Worm (Caenorhabditis elegans) whole organism, mixed stage, embryonic: Measurements from ENCODE around the gene C18B2.2.
A peak's percentile ranks its signal among the peaks of the same experiment; 100 is the strongest.

Experiments used
- bed-3 ChIP-seq: fragments of 200-800 bp; sonication (Bioruptor generic); optimal IDR thresholded peaks from 3 replicates; lab custom pipeline; 2018; ENCODE audit warnings: mild to moderate bottlenecking, missing genetic modification characterization, moderate library complexity, missing compliant biosample characterization
- blmp-1 ChIP-seq: fragments of 150-350 bp; optimal IDR thresholded peaks from 2 replicates; lab custom pipeline; 2014; ENCODE audit warnings: missing biosample characterization, missing genetic modification characterization
- ceh-39 ChIP-seq: fragments of 150-350 bp; optimal IDR thresholded peaks from 2 replicates; lab custom pipeline; 2014; ENCODE audit warnings: missing biosample characterization, missing genetic modification characterization
- ceh-43 ChIP-seq: fragments of 200-800 bp; sonication (Bioruptor generic); optimal IDR thresholded peaks from 2 replicates; lab custom pipeline; 2018; ENCODE audit warnings: mild to moderate bottlenecking, missing genetic modification characterization, moderate library complexity, missing compliant biosample characterization
- ces-1 ChIP-seq: fragments of 150-350 bp; optimal IDR thresholded peaks from 2 replicates; lab custom pipeline; 2014; ENCODE audit warnings: missing biosample characterization, missing genetic modification reagents, missing genetic modification characterization
- cnd-1 ChIP-seq: fragments of 200-800 bp; sonication (Bioruptor generic); optimal IDR thresholded peaks from 2 replicates; lab custom pipeline; 2018; ENCODE audit warnings: mild to moderate bottlenecking, missing genetic modification characterization, missing compliant biosample characterization
- elt-1 ChIP-seq: sonication (generic microtip); optimal IDR thresholded peaks from 2 replicates; lab custom pipeline; 2017; ENCODE audit warnings: missing genetic modification characterization, mild to moderate bottlenecking, missing compliant biosample characterization, antibody characterized with exemption, moderate library complexity, borderline replicate concordance; ENCODE audit not compliant: insufficient read depth
- elt-3 ChIP-seq: fragments of 150-350 bp; optimal IDR thresholded peaks from 2 replicates; lab custom pipeline; 2014; ENCODE audit warnings: missing biosample characterization, missing genetic modification characterization
- hlh-1 ChIP-seq: fragments of 150-350 bp; optimal IDR thresholded peaks from 2 replicates; lab custom pipeline; 2014; ENCODE audit warnings: missing biosample characterization, missing genetic modification reagents, missing genetic modification characterization
- lin-13 ChIP-seq: fragments of 150-350 bp; optimal IDR thresholded peaks from 2 replicates; lab custom pipeline; 2014; ENCODE audit warnings: missing biosample characterization, missing genetic modification characterization
- lin-32 ChIP-seq: fragments of 200-800 bp; sonication (Bioruptor generic); optimal IDR thresholded peaks from 2 replicates; lab custom pipeline; 2018; ENCODE audit warnings: mild to moderate bottlenecking, missing genetic modification characterization, missing compliant biosample characterization
- lsy-2 ChIP-seq: fragments of 150-350 bp; optimal IDR thresholded peaks from 2 replicates; lab custom pipeline; 2014; ENCODE audit warnings: missing biosample characterization, missing genetic modification characterization
- mab-5 ChIP-seq: fragments of 150-350 bp; optimal IDR thresholded peaks from 2 replicates; lab custom pipeline; 2014; ENCODE audit warnings: missing biosample characterization, missing genetic modification characterization
- mep-1 ChIP-seq: fragments of 150-350 bp; optimal IDR thresholded peaks from 2 replicates; lab custom pipeline; 2017; ENCODE audit warnings: missing biosample characterization, missing genetic modification reagents, missing genetic modification characterization, inconsistent platforms
- mls-2 ChIP-seq: sonication (generic microtip); optimal IDR thresholded peaks from 2 replicates; lab custom pipeline; 2016; ENCODE audit warnings: mild to moderate bottlenecking, missing genetic modification characterization, moderate library complexity, missing compliant biosample characterization
- nhr-12 ChIP-seq: fragments of 150-350 bp; optimal IDR thresholded peaks from 2 replicates; lab custom pipeline; 2014; ENCODE audit warnings: missing biosample characterization, missing genetic modification characterization
- nhr-2 ChIP-seq: fragments of 150-350 bp; optimal IDR thresholded peaks from 2 replicates; lab custom pipeline; 2014; ENCODE audit warnings: missing biosample characterization, missing genetic modification characterization
- nhr-237 ChIP-seq: fragments of 150-350 bp; optimal IDR thresholded peaks from 2 replicates; lab custom pipeline; 2014; ENCODE audit warnings: missing biosample characterization, missing genetic modification characterization
- nhr-28 ChIP-seq: fragments of 150-350 bp; optimal IDR thresholded peaks from 2 replicates; lab custom pipeline; 2014; ENCODE audit warnings: missing biosample characterization, missing genetic modification characterization
- pha-4 ChIP-seq: fragments of 150-350 bp; optimal IDR thresholded peaks from 2 replicates; lab custom pipeline; 2018; ENCODE audit warnings: missing biosample characterization, missing genetic modification reagents, missing genetic modification characterization
- sem-2 ChIP-seq: fragments of 200-800 bp; sonication (Bioruptor generic); optimal IDR thresholded peaks from 2 replicates; lab custom pipeline; 2018; ENCODE audit warnings: mild to moderate bottlenecking, missing genetic modification characterization, missing compliant biosample characterization
- sptf-1 ChIP-seq: sonication (generic microtip); optimal IDR thresholded peaks from 2 replicates; lab custom pipeline; 2017; ENCODE audit warnings: mild to moderate bottlenecking, missing genetic modification characterization, moderate library complexity, missing compliant biosample characterization
- tbx-8 ChIP-seq: fragments of 200-800 bp; sonication (Bioruptor generic); optimal IDR thresholded peaks from 2 replicates; lab custom pipeline; 2018; ENCODE audit warnings: mild to moderate bottlenecking, missing genetic modification characterization, moderate library complexity, missing compliant biosample characterization
- unc-120 ChIP-seq: sonication (generic microtip); optimal IDR thresholded peaks from 2 replicates; lab custom pipeline; 2017; ENCODE audit warnings: missing genetic modification characterization, missing compliant biosample characterization; ENCODE audit not compliant: poor library complexity, severe bottlenecking
- unc-39 ChIP-seq: fragments of 150-350 bp; optimal IDR thresholded peaks from 2 replicates; lab custom pipeline; 2014; ENCODE audit warnings: missing biosample characterization, missing genetic modification characterization
- unc-62 ChIP-seq: fragments of 150-350 bp; optimal IDR thresholded peaks from 2 replicates; lab custom pipeline; 2014; ENCODE audit warnings: missing biosample characterization, missing genetic modification reagents, missing genetic modification characterization
- zip-8 ChIP-seq: fragments of 150-350 bp; optimal IDR thresholded peaks from 2 replicates; lab custom pipeline; 2014; ENCODE audit warnings: missing biosample characterization, missing genetic modification characterization

The C18B2.2 gene

DNA sequence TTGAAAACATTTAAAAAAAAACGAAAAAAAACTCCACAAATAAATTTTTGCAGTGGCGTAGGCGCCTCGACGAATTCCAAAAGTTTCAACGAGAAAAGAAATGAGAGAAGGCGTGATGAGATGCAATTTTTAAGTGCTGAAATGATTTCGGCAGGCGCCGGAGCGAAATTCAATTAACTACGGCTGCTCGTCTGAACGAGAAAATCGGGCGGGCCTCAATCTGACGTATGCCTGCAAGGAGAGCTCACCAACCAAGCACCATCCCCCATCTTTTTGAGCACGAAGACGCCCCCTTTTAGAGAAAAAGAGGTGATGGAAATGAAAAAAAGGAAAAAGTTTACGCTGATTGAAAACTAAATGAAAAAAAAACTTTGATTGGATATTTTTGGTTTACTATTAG is 11.5 kb downstream of the C18B2.2 start:
- TF ChIP-seq nhr-28 (tag; lab: Kevin White, UChicago) (no peak), ces-1 (GFP tag; lab: Kevin White, UChicago) (peak; percentile 18), mab-5 (tag; lab: Kevin White, UChicago) (no peak), nhr-12 (no peak), tbx-8 (GFP tag; lab: Kevin White, UChicago) (no peak)

DNA sequence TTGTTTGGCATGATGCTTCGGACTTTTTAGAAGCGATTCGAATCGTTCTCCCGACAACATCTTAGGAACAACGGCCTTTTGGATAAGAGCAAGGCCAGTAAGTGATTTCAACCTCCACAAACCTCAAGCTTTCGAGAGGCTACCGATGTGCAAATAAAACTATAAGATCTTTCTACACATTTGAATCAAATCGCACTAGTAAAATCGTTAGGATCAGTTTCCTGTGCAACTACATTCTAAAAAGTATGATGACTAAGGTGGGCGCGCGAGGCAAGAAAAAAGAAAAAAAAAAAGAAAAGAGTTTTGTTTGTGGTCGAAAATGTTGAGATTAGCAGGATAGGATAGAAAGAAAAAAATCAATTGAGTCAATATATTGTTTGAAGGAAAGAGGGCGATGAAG is 21.5 kb downstream of the C18B2.2 start, which contains the start of gene tmem-24:
tmem-24 (minus strand) TSS at position 101 of the 400 bp plus-strand sequence.
- no peak for TF ChIP-seq ceh-39
- TF ChIP-seq unc-120 (tag; lab: Kevin White, UChicago), result no peak
- TF ChIP-seq unc-62 (GFP tag; lab: Kevin White, UChicago), result no peak
- no peak for TF ChIP-seq unc-39 (tag; lab: Kevin White, UChicago)
- TF ChIP-seq lin-32 (GFP tag; lab: Kevin White, UChicago), result no peak
- TF ChIP-seq ces-1 (GFP tag; lab: Kevin White, UChicago), result no peak
- TF ChIP-seq elt-1 (tag; lab: Kevin White, UChicago), result no peak
- no peak for TF ChIP-seq sem-2
- TF ChIP-seq bed-3, result no peak
- no peak for TF ChIP-seq cnd-1 (tag; lab: Kevin White, UChicago)
- no peak for TF ChIP-seq nhr-2 (tag; lab: Kevin White, UChicago)
- TF ChIP-seq ceh-43 (GFP tag; lab: Kevin White, UChicago), result no peak
- no peak for TF ChIP-seq blmp-1
- no peak for TF ChIP-seq pha-4 (tag; lab: Kevin White, UChicago)

DNA sequence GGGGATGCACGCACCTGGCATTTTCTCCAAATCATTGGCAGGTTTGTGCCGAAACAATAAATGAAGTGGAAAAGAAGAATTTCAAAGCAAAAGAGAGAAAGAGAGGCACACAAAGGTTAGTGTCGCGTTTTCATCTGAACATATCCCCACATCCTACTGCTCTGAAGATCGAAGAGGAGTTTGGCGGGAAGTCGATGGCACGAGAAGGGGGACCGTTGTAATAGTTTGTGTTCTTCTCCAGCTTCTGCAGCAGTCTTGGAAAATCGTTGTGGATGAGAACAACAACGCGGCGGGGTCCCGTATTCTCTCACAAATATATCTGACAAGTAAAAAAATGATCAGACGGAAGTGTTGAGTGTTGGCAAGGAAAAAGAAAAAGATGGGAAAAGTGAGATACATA is 22.7 kb downstream of the C18B2.2 start:
- TF ChIP-seq unc-62 (GFP tag; lab: Kevin White, UChicago), result no peak
- no peak for TF ChIP-seq nhr-237 (tag; lab: Kevin White, UChicago)
- TF ChIP-seq hlh-1 (tag; lab: Kevin White, UChicago), result peak; percentile 59
- TF ChIP-seq unc-120 (tag; lab: Kevin White, UChicago), result peak; percentile 27

DNA sequence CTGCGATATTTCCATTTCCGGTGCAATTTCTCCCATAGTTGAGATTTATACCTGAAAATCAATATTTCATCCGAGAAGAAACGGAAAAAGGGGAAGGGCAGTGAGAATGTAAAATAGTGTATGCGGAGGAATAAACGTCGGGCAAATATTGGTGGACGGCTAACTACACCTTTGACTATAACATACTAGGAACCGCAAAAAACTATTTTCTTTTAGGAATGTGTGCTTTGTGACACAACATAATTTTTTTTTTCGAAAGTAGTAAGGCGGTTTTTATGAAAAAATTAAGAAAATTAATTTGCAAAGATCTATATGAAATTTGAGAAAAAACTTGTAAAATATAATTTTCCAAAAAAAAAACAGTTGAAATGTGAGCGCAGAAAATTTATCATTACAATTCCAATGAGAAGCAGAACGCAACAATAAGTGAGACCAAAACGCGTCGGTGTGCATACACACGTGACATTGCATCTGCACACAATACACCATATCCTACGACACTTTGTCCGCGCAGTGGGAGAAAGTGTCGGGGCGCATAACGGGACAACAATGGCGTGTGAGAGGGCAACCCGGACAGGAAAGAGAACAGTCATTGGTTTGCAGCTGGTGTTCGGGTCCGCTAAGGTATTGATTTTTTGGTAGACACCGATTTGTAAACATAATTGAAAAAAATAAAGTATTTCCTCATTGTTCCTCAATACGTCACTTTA is 27.0 kb downstream of the C18B2.2 start, which contains the start of the genes sax-1 and R11G1.2:
sax-1 (minus strand) TSS at position 51 of the 710 bp plus-strand sequence.
R11G1.2 (plus strand) TSS at position 515 of the 710 bp plus-strand sequence.
- TF ChIP-seq mep-1, result peak; percentile 40
- TF ChIP-seq mls-2, result peak; percentile 3
- TF ChIP-seq unc-39 (tag; lab: Kevin White, UChicago), result no peak
- TF ChIP-seq elt-3 (tag; lab: Kevin White, UChicago), result no peak
- TF ChIP-seq lsy-2 (tag; lab: Kevin White, UChicago), result peak; percentile 6
- TF ChIP-seq nhr-12, result no peak
- no peak for TF ChIP-seq sptf-1 (tag; lab: Kevin White, UChicago)
- no peak for TF ChIP-seq zip-8
- TF ChIP-seq nhr-2 (tag; lab: Kevin White, UChicago), result peak; percentile 86
- TF ChIP-seq unc-62 (GFP tag; lab: Kevin White, UChicago), result no peak
- no peak for TF ChIP-seq tbx-8 (GFP tag; lab: Kevin White, UChicago)
- TF ChIP-seq lin-32 (GFP tag; lab: Kevin White, UChicago), result peak; percentile 25
- TF ChIP-seq pha-4 (tag; lab: Kevin White, UChicago), result peak; percentile 59
- peak; percentile 73 for TF ChIP-seq lin-13
- TF ChIP-seq cnd-1 (tag; lab: Kevin White, UChicago), result peak; percentile 5
- TF ChIP-seq blmp-1, result no peak

DNA sequence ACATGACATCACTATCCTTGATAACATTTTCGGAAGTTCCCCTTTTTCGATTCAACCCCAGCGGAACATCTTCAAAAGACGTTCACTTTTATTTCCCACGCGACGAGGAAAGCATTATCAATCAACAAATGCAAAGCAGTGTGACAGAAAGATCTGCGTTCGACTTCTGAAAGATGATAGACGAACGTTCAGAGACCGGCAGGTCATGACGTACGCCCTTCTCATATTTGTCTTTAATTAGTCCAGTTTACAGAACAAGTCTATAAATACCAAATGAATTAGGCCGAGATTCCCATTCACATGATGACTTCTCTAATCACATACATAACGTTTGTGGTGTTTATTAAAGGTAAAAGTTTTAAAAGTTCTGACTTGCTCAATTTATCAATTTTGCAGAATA is 31.4 kb downstream of the C18B2.2 start, which contains the start of gene R11G1.11:
R11G1.11 (plus strand) TSS at position 301 of the 400 bp plus-strand sequence.
- TF ChIP-seq elt-3 (tag; lab: Kevin White, UChicago) (peak; percentile 0), cnd-1 (tag; lab: Kevin White, UChicago) (no peak)

DNA sequence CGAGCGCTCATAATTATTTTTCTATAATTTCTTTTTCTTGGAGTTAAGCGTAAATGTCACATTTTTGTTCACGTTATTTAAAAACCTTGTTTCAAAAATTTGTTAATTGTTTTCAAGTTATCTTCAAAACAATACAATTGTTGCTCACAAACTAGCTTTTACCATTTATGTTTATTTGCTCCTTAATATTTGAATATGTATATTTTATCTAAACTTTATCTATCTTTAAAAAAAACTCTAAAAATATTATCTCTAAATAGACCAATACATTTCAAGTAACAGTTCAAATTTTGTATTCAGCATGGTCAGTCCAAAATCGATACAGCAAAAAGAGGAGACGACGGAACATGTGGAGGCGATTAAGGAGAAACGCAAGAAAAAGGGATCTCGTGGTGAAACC is 32.7 kb downstream of the C18B2.2 start, which contains the start of gene R11G1.7:
R11G1.7 (plus strand) TSS at position 301 of the 400 bp plus-strand sequence.
- TF ChIP-seq blmp-1, result no peak
- no peak for TF ChIP-seq sem-2
- no peak for TF ChIP-seq sptf-1 (tag; lab: Kevin White, UChicago)
- TF ChIP-seq elt-1 (tag; lab: Kevin White, UChicago), result no peak
- TF ChIP-seq nhr-2 (tag; lab: Kevin White, UChicago), result no peak
- TF ChIP-seq hlh-1 (tag; lab: Kevin White, UChicago), result no peak
- TF ChIP-seq, all 35 proteins: peak for 0
